Worm (Caenorhabditis elegans) whole organism, L4 larva: ENCODE results near the gene clec-43.

Source experiments
- F37D6.2 ChIP-seq: sonication (generic microtip); optimal IDR thresholded peaks from 2 replicates; lab custom pipeline; 2016; ENCODE audit warnings: mild to moderate bottlenecking, missing genetic modification characterization, missing compliant biosample characterization
- F49E8.2 ChIP-seq: sonication (generic microtip); optimal IDR thresholded peaks from 2 replicates; lab custom pipeline; 2016; ENCODE audit warnings: missing compliant biosample characterization, mild to moderate bottlenecking, missing genetic modification characterization, borderline replicate concordance
- R02D3.7 ChIP-seq: fragments of 150-350 bp; sonication (generic microtip); optimal IDR thresholded peaks from 3 replicates; lab custom pipeline; 2014; ENCODE audit warnings: missing biosample characterization, missing genetic modification characterization
- Y48G9A.11 ChIP-seq: fragments of 200-800 bp; sonication (Bioruptor generic); IDR thresholded peaks from 2 replicates; pipeline ENCODE4 v1.3.6; 2022; ENCODE audit warnings: missing genetic modification reagents, missing genetic modification characterization, missing compliant biosample characterization
- ZK546.5 ChIP-seq, 2 experiments: sonication (generic microtip); optimal IDR thresholded peaks; 2 replicates each; lab custom pipeline; 2017; ENCODE audit warnings: missing biosample characterization in 2 of 2, missing genetic modification characterization in 2 of 2
- ama-1 ChIP-seq: fragments of 150-350 bp; optimal IDR thresholded peaks from 2 replicates; lab custom pipeline; 2014; ENCODE audit warnings: inconsistent platforms, mixed read lengths
- attf-4 ChIP-seq: sonication (generic microtip); optimal IDR thresholded peaks from 3 replicates; lab custom pipeline; 2017; ENCODE audit warnings: missing biosample characterization, missing genetic modification characterization
- ceh-32 ChIP-seq: sonication (generic microtip); optimal IDR thresholded peaks from 2 replicates; lab custom pipeline; 2016; ENCODE audit warnings: mild to moderate bottlenecking, missing genetic modification characterization, missing compliant biosample characterization; ENCODE audit not compliant: poor library complexity
- ceh-62 ChIP-seq: sonication (generic microtip); optimal IDR thresholded peaks from 2 replicates; lab custom pipeline; 2017; ENCODE audit warnings: missing biosample characterization, missing genetic modification characterization
- ceh-82 ChIP-seq: sonication (generic microtip); optimal IDR thresholded peaks from 2 replicates; lab custom pipeline; 2017; ENCODE audit warnings: missing biosample characterization, missing genetic modification characterization
- dmd-6 ChIP-seq: fragments of 200-800 bp; sonication (Bioruptor generic); IDR thresholded peaks from 2 replicates; pipeline ENCODE4 v1.3.6; 2022; ENCODE audit warnings: missing genetic modification reagents, missing genetic modification characterization, missing compliant biosample characterization
- dpl-1 ChIP-seq: fragments of 150-350 bp; optimal IDR thresholded peaks from 2 replicates; lab custom pipeline; 2014; ENCODE audit warnings: missing biosample characterization, missing genetic modification reagents, missing genetic modification characterization
- dve-1 ChIP-seq: sonication (generic microtip); optimal IDR thresholded peaks from 2 replicates; lab custom pipeline; 2017; ENCODE audit warnings: antibody characterized with exemption, mild to moderate bottlenecking, missing genetic modification characterization, missing compliant biosample characterization; ENCODE audit not compliant: insufficient read depth
- egl-43 ChIP-seq: fragments of 200-800 bp; sonication (Bioruptor generic); IDR thresholded peaks from 2 replicates; pipeline ENCODE4 v1.3.6; 2022; ENCODE audit warnings: missing genetic modification reagents, missing genetic modification characterization, missing compliant biosample characterization
- gei-8 ChIP-seq: fragments of 200-800 bp; sonication (Bioruptor generic); optimal IDR thresholded peaks from 2 replicates; lab custom pipeline; 2018; ENCODE audit warnings: mild to moderate bottlenecking, missing genetic modification characterization, missing compliant biosample characterization
- hlh-11 ChIP-seq: fragments of 200-800 bp; sonication (Bioruptor generic); optimal IDR thresholded peaks from 2 replicates; lab custom pipeline; 2018; ENCODE audit warnings: mild to moderate bottlenecking, missing genetic modification characterization, missing compliant biosample characterization
- lin-13 ChIP-seq: fragments of 150-350 bp; optimal IDR thresholded peaks from 2 replicates; lab custom pipeline; 2014; ENCODE audit warnings: missing biosample characterization, missing genetic modification reagents, missing genetic modification characterization
- lsy-2 ChIP-seq, 2 experiments: fragments of 150-350 bp in 1 of 2; sonication (generic microtip) in 1 of 2; optimal IDR thresholded peaks; 2 replicates each; lab custom pipeline; 2014 to 2017; ENCODE audit warnings: missing biosample characterization in 2 of 2, missing genetic modification characterization in 2 of 2
- madf-5 ChIP-seq, 2 experiments: fragments of 200-800 bp; sonication (Bioruptor generic); IDR thresholded peaks; 2 replicates each; pipeline ENCODE4 v1.3.6; 2022; ENCODE audit warnings: missing compliant biosample characterization in 2 of 2, missing genetic modification characterization in 2 of 2
- madf-9 ChIP-seq: fragments of 200-800 bp; sonication (Bioruptor generic); conservative IDR thresholded peaks from 2 replicates; pipeline ENCODE4 v1.3.6; 2022; ENCODE audit warnings: missing genetic modification reagents, missing genetic modification characterization, missing compliant biosample characterization
- mxl-3 ChIP-seq: fragments of 200-800 bp; sonication (Bioruptor generic); optimal IDR thresholded peaks from 2 replicates; lab custom pipeline; 2018; ENCODE audit warnings: mild to moderate bottlenecking, missing genetic modification characterization, missing compliant biosample characterization
- nhr-10 ChIP-seq: fragments of 150-350 bp; optimal IDR thresholded peaks from 2 replicates; lab custom pipeline; 2014; ENCODE audit warnings: missing biosample characterization, missing genetic modification characterization
- nhr-102 ChIP-seq: sonication (generic microtip); optimal IDR thresholded peaks from 2 replicates; lab custom pipeline; 2016; ENCODE audit warnings: mild to moderate bottlenecking, missing genetic modification characterization, moderate library complexity, missing compliant biosample characterization
- nhr-237 ChIP-seq: sonication (generic microtip); optimal IDR thresholded peaks from 2 replicates; lab custom pipeline; 2017; ENCODE audit warnings: missing biosample characterization, missing genetic modification characterization
- nhr-28 ChIP-seq: fragments of 150-350 bp; optimal IDR thresholded peaks from 2 replicates; lab custom pipeline; 2014; ENCODE audit warnings: missing biosample characterization, missing genetic modification characterization
- nhr-76 ChIP-seq: fragments of 150-350 bp; optimal IDR thresholded peaks from 2 replicates; lab custom pipeline; 2014; ENCODE audit warnings: missing biosample characterization, missing genetic modification characterization
- nhr-77 ChIP-seq: fragments of 150-350 bp; optimal IDR thresholded peaks from 2 replicates; lab custom pipeline; 2014; ENCODE audit warnings: missing biosample characterization, missing genetic modification characterization
- pqm-1 ChIP-seq: sonication (generic microtip); optimal IDR thresholded peaks from 2 replicates; lab custom pipeline; 2017; ENCODE audit warnings: missing biosample characterization, missing genetic modification characterization
- rbr-2 ChIP-seq: sonication (generic microtip); optimal IDR thresholded peaks from 2 replicates; lab custom pipeline; 2016; ENCODE audit warnings: missing genotype, missing genetic modification characterization, missing compliant biosample characterization
- set-16 ChIP-seq: fragments of 200-800 bp; sonication (Bioruptor generic); IDR thresholded peaks from 2 replicates; pipeline ENCODE4 v1.3.6; 2022; ENCODE audit warnings: missing genetic modification reagents, missing genetic modification characterization, missing compliant biosample characterization
- snpc-1.2 ChIP-seq: fragments of 200-800 bp; sonication (Bioruptor generic); IDR thresholded peaks from 2 replicates; pipeline ENCODE4 v1.3.6; 2022; ENCODE audit warnings: missing genetic modification reagents, missing genetic modification characterization, missing compliant biosample characterization
- snpc-4 ChIP-seq: fragments of 150-350 bp; optimal IDR thresholded peaks from 2 replicates; lab custom pipeline; 2014; ENCODE audit warnings: missing biosample characterization, missing genetic modification characterization
- unc-39 ChIP-seq: sonication (generic microtip); optimal IDR thresholded peaks from 2 replicates; lab custom pipeline; 2017; ENCODE audit warnings: missing biosample characterization, missing genetic modification characterization
- unc-62 ChIP-seq, 3 experiments: fragments of 150-350 bp in 1 of 3; sonication (generic microtip); optimal IDR thresholded peaks in 2 of 3; peaks in 1 of 3; 1 replicate in 1 of 3; 2 replicates in 2 of 3; lab custom pipeline; 2014 to 2017; ENCODE audit warnings: missing biosample characterization in 3 of 3, missing genetic modification characterization in 3 of 3, missing genetic modification reagents in 3 of 3, missing genotype in 1 of 3

The clec-43 gene

DNA sequence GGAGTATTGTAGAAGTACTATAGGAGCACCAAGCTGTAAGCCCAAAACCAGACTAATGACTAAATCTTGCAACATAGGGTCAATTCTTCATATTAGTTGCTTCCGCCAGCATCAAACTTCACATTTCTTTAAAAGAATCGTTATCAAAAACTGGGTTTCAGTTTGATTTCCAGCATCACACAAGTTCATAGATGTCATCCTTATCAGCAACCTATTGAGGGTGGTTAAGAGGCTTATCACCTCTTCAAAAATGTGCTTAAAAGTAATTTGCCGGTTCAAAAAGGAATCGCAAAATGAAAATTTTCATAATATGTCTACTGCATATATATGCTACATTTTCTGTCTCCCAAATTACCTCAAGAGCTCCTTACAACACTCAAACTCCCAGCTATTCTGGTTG, at the start of gene clec-43:
TSS of gene clec-43 (plus strand) at position 294 of the 400 bp plus-strand sequence.
- TF ChIP-seq dmd-6 = peak; percentile 81
- TF ChIP-seq nhr-102 (tag; lab: Kevin White, UChicago) = no peak
- TF ChIP-seq nhr-10 (tag; lab: Kevin White, UChicago) = no peak
- TF ChIP-seq hlh-11 = peak; percentile 32
- peak; percentile 70 for TF ChIP-seq nhr-28 (tag; lab: Kevin White, UChicago)
- peak; percentile 36 for TF ChIP-seq nhr-77 (tag; lab: Kevin White, UChicago)
- TF ChIP-seq pqm-1 (tag; lab: Kevin White, UChicago) = peak; percentile 92

DNA sequence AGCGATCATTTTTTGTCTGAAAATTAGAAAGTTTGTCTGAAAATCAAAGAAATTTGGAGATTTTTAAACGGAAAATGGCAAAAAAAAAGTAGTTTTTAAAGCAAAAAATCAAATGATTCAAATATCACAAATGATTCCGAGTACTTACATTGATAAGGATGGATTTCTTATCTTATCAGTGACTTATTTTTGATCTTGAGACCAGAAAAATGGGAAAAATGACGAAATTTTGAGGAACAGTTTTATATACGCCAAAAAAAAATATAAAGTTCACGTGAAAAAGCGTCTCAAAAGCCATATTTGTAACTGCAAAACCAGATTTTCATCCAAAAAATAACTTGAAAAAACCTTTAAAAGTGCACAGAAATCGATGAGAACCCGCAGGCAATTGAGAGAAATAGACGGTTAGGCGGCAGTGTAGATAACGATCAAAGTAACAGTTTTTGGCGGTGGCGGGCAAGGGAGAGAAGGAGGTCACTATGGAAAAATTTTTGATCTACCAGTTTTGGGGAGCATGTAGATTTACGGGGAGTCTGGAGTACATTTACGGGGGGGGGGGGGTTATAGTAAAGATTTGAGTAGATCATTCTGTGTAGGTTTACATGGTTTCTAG, 43.0 kb upstream of the clec-43 start, which contains the start of gene T07D3.9:
TSS of gene T07D3.9 (minus strand) at position 194 of the 613 bp plus-strand sequence.
- TF ChIP-seq R02D3.7 (tag; lab: Kevin White, UChicago) (no peak), nhr-76 (tag; lab: Kevin White, UChicago) (no peak), Y48G9A.11 (GFP tag; lab: Robert Waterston, UW) (no peak), ceh-32 (no peak), nhr-10 (tag; lab: Kevin White, UChicago) (peak; percentile 30), dpl-1 (GFP tag; lab: Kevin White, UChicago) (no peak), dmd-6 (peak; percentile 83), pqm-1 (tag; lab: Kevin White, UChicago) (peak; percentile 66), nhr-102 (tag; lab: Kevin White, UChicago) (no peak), F49E8.2 (tag; lab: Kevin White, UChicago) (no peak), hlh-11 (peak; percentile 37), ZK546.5 (tag; optimal IDR thresholded peaks at IDR 0.05; lab: Kevin White, UChicago) (no peak), dve-1 (no peak), egl-43 (GFP tag; lab: Robert Waterston, UW) (no peak), attf-4 (no peak), madf-9 (GFP tag; lab: Robert Waterston, UW) (no peak), unc-39 (tag; lab: Kevin White, UChicago) (no peak), lsy-2 (tag; optimal IDR thresholded peaks at IDR 0.05; lab: Kevin White, UChicago) (no peak), ceh-82 (tag; lab: Kevin White, UChicago) (no peak), nhr-28 (tag; lab: Kevin White, UChicago) (peak; percentile 58)

DNA sequence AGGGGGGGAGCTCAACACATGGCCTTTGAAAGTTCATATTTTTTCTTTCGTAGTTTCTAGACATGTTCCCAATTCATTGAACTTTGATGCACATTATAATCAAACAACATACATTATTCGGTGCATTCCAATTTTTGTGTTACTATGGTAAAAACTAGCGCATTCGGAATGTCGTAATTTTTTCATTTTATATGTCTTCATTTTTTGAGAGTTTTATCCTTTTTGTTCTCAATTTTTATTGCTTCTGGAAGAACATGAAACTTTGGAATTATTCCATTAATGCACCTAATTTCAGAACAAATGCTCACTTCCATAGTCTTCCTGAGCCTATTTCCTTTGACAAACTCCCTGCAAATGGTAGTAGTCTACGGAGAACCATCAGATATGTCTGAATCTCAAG, 42.2 kb upstream of the clec-43 start, which contains the start of gene T07D3.2:
TSS of gene T07D3.2 (plus strand) at position 301 of the 400 bp plus-strand sequence.
- TF ChIP-seq lin-13 (GFP tag; lab: Kevin White, UChicago) (no peak), unc-62 (GFP tag; optimal IDR thresholded peaks at IDR 0.05 in 1 of 2; lab: Kevin White, UChicago) (peak in 1 of 2 experiments; percentile 21), unc-62 (tag; optimal IDR thresholded peaks at IDR 0.05; lab: Kevin White, UChicago) (no peak), rbr-2 (tag; lab: Kevin White, UChicago) (no peak)

DNA sequence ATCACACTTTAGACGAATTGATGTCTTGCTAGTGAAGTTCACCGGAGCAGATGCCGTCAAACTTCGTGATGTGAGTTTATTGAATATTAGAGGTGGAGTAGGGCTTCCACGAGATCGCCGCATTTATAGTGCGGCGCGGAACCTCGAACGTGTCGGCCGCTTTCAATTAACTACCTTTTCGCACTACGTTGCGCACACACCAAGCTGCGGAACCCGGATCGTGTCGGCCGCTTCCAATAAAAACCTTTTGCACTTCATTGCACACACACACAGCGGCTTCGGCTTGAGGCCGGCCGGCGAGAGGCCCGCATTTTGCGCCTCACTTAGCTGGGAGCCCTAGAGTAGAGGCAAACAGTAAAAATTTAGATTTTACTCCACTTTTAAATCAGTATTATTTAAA, 38.5 kb upstream of the clec-43 start:
- TF ChIP-seq ceh-62 (tag; lab: Kevin White, UChicago) = no peak
- peak; percentile 25 for TF ChIP-seq snpc-4 (tag; lab: Kevin White, UChicago)
- TF ChIP-seq set-16 (GFP tag; lab: Robert Waterston, UW) = peak; percentile 46
- TF ChIP-seq, all 104 proteins: peak for 2

DNA sequence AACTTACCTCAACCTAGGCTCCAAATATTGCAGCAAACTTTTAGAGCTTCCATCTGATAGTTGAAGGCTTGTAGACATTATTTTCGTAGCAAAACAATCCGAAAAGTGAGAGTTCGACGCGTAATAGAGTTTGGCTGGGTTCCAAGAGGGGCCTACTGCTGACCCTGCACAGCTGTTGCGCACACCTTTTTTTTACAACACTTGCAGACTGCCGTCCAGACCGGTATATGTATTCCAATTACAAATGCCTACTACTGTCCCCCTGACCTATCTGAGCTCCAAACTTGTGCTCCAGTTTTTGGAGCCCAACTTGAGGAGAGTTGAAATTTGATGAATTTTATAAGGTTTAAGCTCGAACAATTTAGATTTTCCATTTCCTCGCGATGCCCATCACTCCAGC, 34.3 kb upstream of the clec-43 start, which contains the start of the genes fbxc-24 and fbxc-27:
TSS of gene fbxc-24 (minus strand) at position 101 of the 400 bp plus-strand sequence.
TSS of gene fbxc-27 (plus strand) at position 216 of the 400 bp plus-strand sequence.
- no peak for TF ChIP-seq dmd-6
- TF ChIP-seq nhr-10 (tag; lab: Kevin White, UChicago) = no peak
- TF ChIP-seq madf-5 (GFP tag; IDR thresholded peaks at IDR 0.05; lab: Robert Waterston, UW) = no peak
- no peak for TF ChIP-seq gei-8 (GFP tag; lab: Kevin White, UChicago)
- TF ChIP-seq snpc-1.2 (GFP tag; lab: Robert Waterston, UW) = no peak
- TF ChIP-seq ceh-32 = no peak
- TF ChIP-seq set-16 (GFP tag; lab: Robert Waterston, UW) = no peak
- TF ChIP-seq unc-39 (tag; lab: Kevin White, UChicago) = no peak
- TF ChIP-seq unc-62 (GFP tag; optimal IDR thresholded peaks at IDR 0.05 in 1 of 2; lab: Kevin White, UChicago) = no peak
- TF ChIP-seq unc-62 (tag; optimal IDR thresholded peaks at IDR 0.05; lab: Kevin White, UChicago) = no peak
- TF ChIP-seq nhr-237 = no peak
- TF ChIP-seq F37D6.2 (tag; lab: Kevin White, UChicago) = no peak
- TF ChIP-seq lsy-2 (tag; optimal IDR thresholded peaks at IDR 0.05; lab: Kevin White, UChicago) = no peak
- TF ChIP-seq ama-1 (lab: Kevin White, UChicago) = no peak
- TF ChIP-seq mxl-3 (GFP tag; lab: Kevin White, UChicago) = no peak
